Worm (Caenorhabditis elegans): Measurements from ENCODE around the gene sprr-3.

- TF ChIP-seq dao-5 (tag; optimal IDR thresholded peaks at IDR 0.05) (no peak), him-1 (tag; optimal IDR thresholded peaks at IDR 0.05) (no peak)
Measured at ce11 chrIV:2561358-2561757, 19.3 kb downstream of the sprr-3 start, which contains the start of gene Y69A2AR.46.
